Worm (Caenorhabditis elegans): ENCODE data around the gene R10D12.6.
A peak's percentile ranks its signal among the peaks of the same experiment; 100 is the strongest.

The R10D12.6 gene

ce11 chrV:13986823-13987222, 37.7 kb downstream of the R10D12.6 start:
- TF ChIP-seq sox-2 (GFP tag; IDR thresholded peaks at IDR 0.05) (no peak), elt-2 (tag; optimal IDR thresholded peaks at IDR 0.05) (peak; percentile 89)

- no peak for TF ChIP-seq elt-2 (tag; optimal IDR thresholded peaks at IDR 0.05)
- no peak for TF ChIP-seq hlh-30 (tag; optimal IDR thresholded peaks at IDR 0.05; ENCODE audit: insufficient read depth)
- TF ChIP-seq unc-55 (GFP tag; optimal IDR thresholded peaks at IDR 0.05), result no peak
- TF ChIP-seq ceh-30 (tag; optimal IDR thresholded peaks at IDR 0.05), result no peak
- TF ChIP-seq mec-3 (tag; optimal IDR thresholded peaks at IDR 0.05; ENCODE audit: borderline replicate concordance), result no peak
- TF ChIP-seq tbx-7 (tag; optimal IDR thresholded peaks at IDR 0.05), result no peak
- no peak for TF ChIP-seq ahr-1 (tag; optimal IDR thresholded peaks at IDR 0.05)
- TF ChIP-seq ceh-45 (GFP tag; IDR thresholded peaks at IDR 0.05), result no peak
- no peak for TF ChIP-seq ceh-18 (tag; optimal IDR thresholded peaks at IDR 0.05)
- no peak for TF ChIP-seq sox-2 (GFP tag; IDR thresholded peaks at IDR 0.05)
- TF ChIP-seq nfya-1 (tag; optimal IDR thresholded peaks at IDR 0.05), result no peak
- no peak for TF ChIP-seq ama-1 (optimal IDR thresholded peaks at IDR 0.05)
- no peak for TF ChIP-seq fkh-6 (tag; optimal IDR thresholded peaks at IDR 0.05)
- TF ChIP-seq ttx-3 (tag; optimal IDR thresholded peaks at IDR 0.05), result no peak
Observed at ce11 chrV:13992485-13992884, 43.4 kb downstream of the R10D12.6 start, which contains the start of gene droe-4. Gene droe-4, plus strand, starts transcription at chrV:13992656.

DNA sequence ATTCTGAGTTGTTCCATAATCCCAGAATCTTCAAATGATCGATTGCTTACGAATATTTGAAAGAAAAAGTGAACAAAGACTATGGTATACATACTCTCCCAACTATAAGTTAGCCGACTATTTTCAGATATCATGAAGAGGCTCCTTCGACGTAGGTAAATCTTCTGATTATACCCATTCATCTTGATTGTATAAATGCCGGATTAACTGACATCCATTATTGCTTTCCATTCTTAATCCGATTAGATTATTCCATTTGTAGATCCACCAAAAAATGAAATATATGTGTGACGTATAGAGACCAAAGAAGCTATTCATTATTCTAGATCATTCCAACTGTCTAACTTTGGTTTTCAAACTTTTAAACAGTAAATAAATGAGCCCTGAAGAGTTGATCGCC, 44.4 kb downstream of the R10D12.6 start:
- TF ChIP-seq ceh-22 (tag; optimal IDR thresholded peaks at IDR 0.05) (no peak), sox-2 (GFP tag; IDR thresholded peaks at IDR 0.05) (no peak), hlh-13 (GFP tag; optimal IDR thresholded peaks at IDR 0.05) (no peak), unc-86 (tag; optimal IDR thresholded peaks at IDR 0.05) (no peak), unc-42 (tag; optimal IDR thresholded peaks at IDR 0.05) (no peak), fkh-10 (GFP tag; optimal IDR thresholded peaks at IDR 0.05) (no peak), pros-1 (tag; optimal IDR thresholded peaks at IDR 0.05) (no peak), dve-1 (tag; optimal IDR thresholded peaks at IDR 0.05) (no peak), pha-2 (tag; optimal IDR thresholded peaks at IDR 0.05) (no peak), pqm-1 (tag; optimal IDR thresholded peaks at IDR 0.05) (no peak), sox-4 (tag; optimal IDR thresholded peaks at IDR 0.05) (no peak), che-1 (tag; optimal IDR thresholded peaks at IDR 0.05) (no peak), odd-2 (tag; optimal IDR thresholded peaks at IDR 0.05) (no peak), nhr-232 (tag; optimal IDR thresholded peaks at IDR 0.05) (no peak), unc-3 (GFP tag; conservative IDR thresholded peaks at IDR 0.05) (no peak), unc-3 (tag; optimal IDR thresholded peaks at IDR 0.05) (no peak)

Data from whole organism, late embryonic.